Fruit fly (Drosophila melanogaster): ENCODE measurements around the gene if.

- TF ChIP-seq CG8478 (optimal IDR thresholded peaks at IDR 0.05) (no peak), CTCF (optimal IDR thresholded peaks at IDR 0.05) (no peak)
These were observed 25.9 kb upstream of the if start for dm6 chrX:16809093-16809492.

Measured in S2 (cell line).